In genomic region chr2L:7396962-7397361, dm6 we compare ENCODE assay signal across 1 fruit fly cellular context.
TF ChIP-seq lines count a peak whose summit lies in the region.

No protein-coding gene starts in this region.

TF ChIP-seq in whole organism, embryonic, 481 proteins besides CTCF, POLR2A, EP300 and RAD21 (continued from another document and continues in another):
- TF ChIP-seq CG2116 (GFP tag; optimal IDR thresholded peaks at IDR 0.05; lab: Kevin White, UChicago) (no peak), aop (GFP tag; IDR thresholded peaks at IDR 0.05; lab: Robert Waterston, UW) (no peak), PHDP (tag; optimal IDR thresholded peaks at IDR 0.05; lab: Kevin White, UChicago) (peak; percentile 72), Atf-2 (GFP tag; optimal IDR thresholded peaks at IDR 0.05; lab: Kevin White, UChicago) (no peak), trh (GFP tag; optimal IDR thresholded peaks at IDR 0.05; lab: Kevin White, UChicago) (no peak), fd3F (GFP tag; optimal IDR thresholded peaks at IDR 0.05; lab: Kevin White, UChicago) (peak; percentile 44), pros (GFP tag; optimal IDR thresholded peaks at IDR 0.05; lab: Kevin White, UChicago) (no peak), dan (GFP tag; IDR thresholded peaks at IDR 0.05; lab: Robert Waterston, UW) (no peak), CG6654 (GFP tag; optimal IDR thresholded peaks at IDR 0.05; lab: Kevin White, UChicago) (peak; percentile 2), HmgD (GFP tag; optimal IDR thresholded peaks at IDR 0.05; lab: Kevin White, UChicago) (no peak), Bdp1 (GFP tag; optimal IDR thresholded peaks at IDR 0.05; lab: Kevin White, UChicago) (no peak), yki (optimal IDR thresholded peaks at IDR 0.05; lab: Kevin White, UChicago) (no peak), CG17186 (GFP tag; optimal IDR thresholded peaks at IDR 0.05; lab: Kevin White, UChicago) (no peak), shn (GFP tag; optimal IDR thresholded peaks at IDR 0.05; lab: Kevin White, UChicago) (no peak), GATAe (GFP tag; conservative IDR thresholded peaks at IDR 0.05; lab: Robert Waterston, UW) (no peak), Gsc (GFP tag; IDR thresholded peaks at IDR 0.05; lab: Robert Waterston, UW) (no peak), Bteb2 (GFP tag; optimal IDR thresholded peaks at IDR 0.05; lab: Kevin White, UChicago) (no peak), CG10979 (tag; optimal IDR thresholded peaks at IDR 0.05; lab: Kevin White, UChicago) (peak; percentile 58), CG14965 (GFP tag; optimal IDR thresholded peaks at IDR 0.05; lab: Kevin White, UChicago; ENCODE audit: borderline replicate concordance) (no peak), fd64A (GFP tag; optimal IDR thresholded peaks at IDR 0.05; lab: Kevin White, UChicago) (no peak), Sry-δ (GFP tag; optimal IDR thresholded peaks at IDR 0.05; lab: Kevin White, UChicago) (no peak), sima (GFP tag; optimal IDR thresholded peaks at IDR 0.05; lab: Kevin White, UChicago) (no peak), CG13424 (tag; optimal IDR thresholded peaks at IDR 0.05; lab: Kevin White, UChicago) (peak; percentile 55), Six4 (GFP tag; optimal IDR thresholded peaks at IDR 0.05; lab: Kevin White, UChicago) (peak; percentile 38), CG8359 (GFP tag; optimal IDR thresholded peaks at IDR 0.05; lab: Kevin White, UChicago; ENCODE audit: borderline replicate concordance) (no peak), dmrt99B (tag; optimal IDR thresholded peaks at IDR 0.05; lab: Kevin White, UChicago) (peak; percentile 82), gfzf (GFP tag; optimal IDR thresholded peaks at IDR 0.05; lab: Kevin White, UChicago) (no peak), phol (tag; optimal IDR thresholded peaks at IDR 0.05; lab: Kevin White, UChicago) (peak; percentile 53), chn (GFP tag; optimal IDR thresholded peaks at IDR 0.05; lab: Kevin White, UChicago) (peak; percentile 32), Mes4 (GFP tag; optimal IDR thresholded peaks at IDR 0.05; lab: Kevin White, UChicago) (no peak), Pdp1 (GFP tag; optimal IDR thresholded peaks at IDR 0.05; lab: Kevin White, UChicago) (peak; percentile 52 to 72), CG1647 (GFP tag; optimal IDR thresholded peaks at IDR 0.05; lab: Kevin White, UChicago) (no peak), CG43689 (GFP tag; IDR thresholded peaks at IDR 0.05; lab: Robert Waterston, UW) (no peak), CG10959 (GFP tag; IDR thresholded peaks at IDR 0.05; lab: Robert Waterston, UW) (0 out of 2 replicates have a peak, but pooled peaks have one; percentile 22), Sin3A (optimal IDR thresholded peaks at IDR 0.05; lab: Kevin White, UChicago) (no peak), CG11696 (GFP tag; IDR thresholded peaks at IDR 0.05; lab: Robert Waterston, UW) (peak; percentile 62), B-H1 (GFP tag; IDR thresholded peaks at IDR 0.05; lab: Robert Waterston, UW) (peak; percentile 63; the same call in 2 of the 3 replicates), Xrp1 (GFP tag; IDR thresholded peaks at IDR 0.05; lab: Robert Waterston, UW) (peak; percentile 76), eyg (GFP tag; optimal IDR thresholded peaks at IDR 0.05; lab: Kevin White, UChicago) (no peak), CG7271 (tag; optimal IDR thresholded peaks at IDR 0.05; lab: Kevin White, UChicago) (no peak), lmd (GFP tag; IDR thresholded peaks at IDR 0.05; lab: Robert Waterston, UW) (peak; percentile 69), dm (GFP tag; optimal IDR thresholded peaks at IDR 0.05; lab: Kevin White, UChicago) (no peak), Eip74EF (GFP tag; optimal IDR thresholded peaks at IDR 0.05; lab: Kevin White, UChicago) (peak in 1 of 2 experiments; percentile 21), ro (GFP tag; IDR thresholded peaks at IDR 0.05; lab: Robert Waterston, UW) (0 out of 2 replicates have a peak, but pooled peaks have one; percentile 41), Dip3 (GFP tag; optimal IDR thresholded peaks at IDR 0.05; lab: Kevin White, UChicago) (peak; percentile 19), chinmo (GFP tag; IDR thresholded peaks at IDR 0.05; lab: Robert Waterston, UW; ENCODE audit: partially characterized antibody) (no peak), CG11247 (GFP tag; IDR thresholded peaks at IDR 0.05; lab: Robert Waterston, UW) (peak; percentile 54), sqz (GFP tag; optimal IDR thresholded peaks at IDR 0.05; lab: Kevin White, UChicago) (no peak), CG7786 (GFP tag; optimal IDR thresholded peaks at IDR 0.05; lab: Kevin White, UChicago) (peak; percentile 3), nom (GFP tag; optimal IDR thresholded peaks at IDR 0.05; lab: Kevin White, UChicago) (no peak), CG15514 (GFP tag; optimal IDR thresholded peaks at IDR 0.05; lab: Kevin White, UChicago) (peak; percentile 46), Atf6 (GFP tag; IDR thresholded peaks at IDR 0.05; lab: Robert Waterston, UW) (peak; percentile 71; the same call in 1 of the 2 replicates), cato (GFP tag; optimal IDR thresholded peaks at IDR 0.05; lab: Kevin White, UChicago; ENCODE audit: borderline replicate concordance) (no peak), CG12659 (GFP tag; optimal IDR thresholded peaks at IDR 0.05; lab: Kevin White, UChicago) (peak; percentile 45), CG16815 (GFP tag; optimal IDR thresholded peaks at IDR 0.05; lab: Kevin White, UChicago) (peak; percentile 41), Taf1 (GFP tag; IDR thresholded peaks at IDR 0.05; lab: Robert Waterston, UW) (peak; percentile 54; the same call in 1 of the 2 replicates), Mad (GFP tag; optimal IDR thresholded peaks at IDR 0.05; lab: Kevin White, UChicago) (no peak), Hand (GFP tag; optimal IDR thresholded peaks at IDR 0.05; lab: Kevin White, UChicago) (peak; percentile 10), emc (GFP tag; optimal IDR thresholded peaks at IDR 0.05; lab: Kevin White, UChicago) (peak; percentile 1), Trl (optimal IDR thresholded peaks at IDR 0.05; lab: Kevin White, UChicago) (no peak), Trl (GFP tag; optimal IDR thresholded peaks at IDR 0.05; lab: Kevin White, UChicago) (peak; percentile 74), CG13296 (GFP tag; optimal IDR thresholded peaks at IDR 0.05; lab: Kevin White, UChicago) (peak; percentile 59), chif (GFP tag; optimal IDR thresholded peaks at IDR 0.05; lab: Kevin White, UChicago) (peak; percentile 0 to 46), CG10565 (GFP tag; optimal IDR thresholded peaks at IDR 0.05; lab: Kevin White, UChicago) (no peak), CG7372 (GFP tag; IDR thresholded peaks at IDR 0.05; lab: Robert Waterston, UW) (peak; percentile 64), trem (tag; optimal IDR thresholded peaks at IDR 0.05; lab: Kevin White, UChicago) (no peak), pita (GFP tag; optimal IDR thresholded peaks at IDR 0.05; lab: Kevin White, UChicago) (no peak), CG8924 (tag; optimal IDR thresholded peaks at IDR 0.05; lab: Kevin White, UChicago) (peak; percentile 67), salm (tag; optimal IDR thresholded peaks at IDR 0.05; lab: Kevin White, UChicago) (peak; percentile 25), CG17612 (GFP tag; IDR thresholded peaks at IDR 0.05; lab: Robert Waterston, UW) (peak; percentile 56), CG7928 (GFP tag; optimal IDR thresholded peaks at IDR 0.05; lab: Kevin White, UChicago) (no peak), D (optimal IDR thresholded peaks at IDR 0.05; lab: Kevin White, UChicago) (no peak), D (GFP tag; optimal IDR thresholded peaks at IDR 0.05; lab: Kevin White, UChicago) (peak; percentile 48), CG9727 (GFP tag; optimal IDR thresholded peaks at IDR 0.05; lab: Kevin White, UChicago) (peak; percentile 35), CG6765 (GFP tag; optimal IDR thresholded peaks at IDR 0.05; lab: Kevin White, UChicago) (peak; percentile 17), CG32532 (GFP tag; IDR thresholded peaks at IDR 0.05; lab: Robert Waterston, UW) (peak; percentile 88), CG1529 (GFP tag; optimal IDR thresholded peaks at IDR 0.05; lab: Kevin White, UChicago) (peak; percentile 13), CG11093 (GFP tag; IDR thresholded peaks at IDR 0.05; lab: Robert Waterston, UW) (peak; percentile 53; the same call in 1 of the 3 replicates), CG4820 (GFP tag; optimal IDR thresholded peaks at IDR 0.05; lab: Kevin White, UChicago) (peak; percentile 18), Ptx1 (GFP tag; IDR thresholded peaks at IDR 0.05; lab: Robert Waterston, UW) (peak; percentile 85), CG42726 (GFP tag; IDR thresholded peaks at IDR 0.05; lab: Robert Waterston, UW; ENCODE audit: partially characterized antibody) (no peak), Dfd (GFP tag; optimal IDR thresholded peaks at IDR 0.05; lab: Kevin White, UChicago) (no peak), mam (GFP tag; optimal IDR thresholded peaks at IDR 0.05; lab: Kevin White, UChicago) (peak; percentile 67), Deaf1 (tag; optimal IDR thresholded peaks at IDR 0.05; lab: Kevin White, UChicago) (peak; percentile 5), NC2β (GFP tag; optimal IDR thresholded peaks at IDR 0.05; lab: Kevin White, UChicago) (peak; percentile 21), Myb (GFP tag; optimal IDR thresholded peaks at IDR 0.05; lab: Kevin White, UChicago) (peak; percentile 11), tup (GFP tag; optimal IDR thresholded peaks at IDR 0.05; lab: Kevin White, UChicago) (no peak), CG6689 (GFP tag; IDR thresholded peaks at IDR 0.05; lab: Robert Waterston, UW) (peak; percentile 73), CkIIα-i1 (GFP tag; IDR thresholded peaks at IDR 0.05; lab: Robert Waterston, UW) (no peak), CG1792 (GFP tag; optimal IDR thresholded peaks at IDR 0.05; lab: Kevin White, UChicago) (no peak), org-1 (GFP tag; optimal IDR thresholded peaks at IDR 0.05; lab: Kevin White, UChicago) (peak; percentile 48), grn (GFP tag; optimal IDR thresholded peaks at IDR 0.05; lab: Kevin White, UChicago) (no peak), CG8290 (GFP tag; optimal IDR thresholded peaks at IDR 0.05; lab: Kevin White, UChicago) (no peak), CG8290 (tag; optimal IDR thresholded peaks at IDR 0.05; lab: Kevin White, UChicago) (peak in 1 of 2 experiments; percentile 48), CG14441 (GFP tag; IDR thresholded peaks at IDR 0.05; lab: Robert Waterston, UW) (peak; percentile 84), gce (GFP tag; IDR thresholded peaks at IDR 0.05; lab: Robert Waterston, UW) (0 out of 3 replicates have a peak, but pooled peaks have one; percentile 57), HLH3B (GFP tag; IDR thresholded peaks at IDR 0.05; lab: Robert Waterston, UW) (peak; percentile 79), CG4404 (GFP tag; IDR thresholded peaks at IDR 0.05; lab: Robert Waterston, UW) (no peak), Optix (GFP tag; IDR thresholded peaks at IDR 0.05; lab: Robert Waterston, UW) (0 out of 3 replicates have a peak, but pooled peaks have one; percentile 9), sd (tag; optimal IDR thresholded peaks at IDR 0.05; lab: Kevin White, UChicago) (peak; percentile 14), CG1233 (GFP tag; optimal IDR thresholded peaks at IDR 0.05; lab: Kevin White, UChicago) (peak; percentile 44), disco-r (GFP tag; optimal IDR thresholded peaks at IDR 0.05; lab: Kevin White, UChicago) (no peak), bigmax (GFP tag; optimal IDR thresholded peaks at IDR 0.05; lab: Kevin White, UChicago) (no peak), fd96Cb (tag; optimal IDR thresholded peaks at IDR 0.05; lab: Kevin White, UChicago) (peak; percentile 62), zen (tag; optimal IDR thresholded peaks at IDR 0.05; lab: Kevin White, UChicago) (peak; percentile 15), CG17568 (GFP tag; optimal IDR thresholded peaks at IDR 0.05; lab: Kevin White, UChicago) (peak; percentile 11), CG34376 (GFP tag; optimal IDR thresholded peaks at IDR 0.05; lab: Kevin White, UChicago) (no peak), CG2202 (tag; optimal IDR thresholded peaks at IDR 0.05; lab: Kevin White, UChicago) (peak; percentile 16), Rfx (GFP tag; IDR thresholded peaks at IDR 0.05; lab: Robert Waterston, UW) (peak; percentile 82), CG7745 (tag; optimal IDR thresholded peaks at IDR 0.05; lab: Kevin White, UChicago) (no peak), CG18262 (tag; optimal IDR thresholded peaks at IDR 0.05; lab: Kevin White, UChicago) (peak; percentile 55), CG11398 (GFP tag; optimal IDR thresholded peaks at IDR 0.05; lab: Kevin White, UChicago) (no peak), sisA (GFP tag; IDR thresholded peaks at IDR 0.05; lab: Robert Waterston, UW) (peak; percentile 62), H15 (GFP tag; IDR thresholded peaks at IDR 0.05; lab: Robert Waterston, UW) (peak; percentile 63; the same call in 2 of the 3 replicates), Oaz (GFP tag; IDR thresholded peaks at IDR 0.05; lab: Robert Waterston, UW) (0 out of 2 replicates have a peak, but pooled peaks have one; percentile 41), Ravus (GFP tag; IDR thresholded peaks at IDR 0.05; lab: Robert Waterston, UW) (no peak; the same call in 1 of the 2 replicates), sr (GFP tag; IDR thresholded peaks at IDR 0.05; lab: Robert Waterston, UW) (peak; percentile 14; the same call in 1 of the 3 replicates), cas (GFP tag; IDR thresholded peaks at IDR 0.05; lab: Robert Waterston, UW) (peak; percentile 66), CG3995 (GFP tag; optimal IDR thresholded peaks at IDR 0.05; lab: Kevin White, UChicago) (peak; percentile 1), CG6272 (GFP tag; IDR thresholded peaks at IDR 0.05; lab: Robert Waterston, UW) (peak; percentile 54; the same call in 1 of the 2 replicates), HmgZ (tag; optimal IDR thresholded peaks at IDR 0.05; lab: Kevin White, UChicago) (peak; percentile 47), hb (GFP tag; IDR thresholded peaks at IDR 0.05; lab: Robert Waterston, UW; ENCODE audit: partially characterized antibody) (no peak), Ets65A (GFP tag; lab: Kevin White, UChicago) (peak; percentile 52), dmrt11E (tag; optimal IDR thresholded peaks at IDR 0.05; lab: Kevin White, UChicago) (peak; percentile 15), CG16813 (GFP tag; IDR thresholded peaks at IDR 0.05; lab: Robert Waterston, UW; ENCODE audit: partially characterized antibody) (no peak), kni (GFP tag; optimal IDR thresholded peaks at IDR 0.05; lab: Kevin White, UChicago) (no peak), pan (optimal IDR thresholded peaks at IDR 0.05; lab: Kevin White, UChicago) (no peak), pan (GFP tag; optimal IDR thresholded peaks at IDR 0.05 in 1 of 2, IDR thresholded peaks at IDR 0.05 in 1 of 2) (peak in 1 of 2 experiments; percentile 88), dati (GFP tag; IDR thresholded peaks at IDR 0.05; lab: Robert Waterston, UW) (no peak), tin (GFP tag; optimal IDR thresholded peaks at IDR 0.05; lab: Kevin White, UChicago) (peak; percentile 51), bowl (GFP tag; IDR thresholded peaks at IDR 0.05; lab: Robert Waterston, UW) (no peak), CG8388 (GFP tag; optimal IDR thresholded peaks at IDR 0.05; lab: Kevin White, UChicago) (peak; percentile 60)
